Worm (Caenorhabditis elegans) whole organism, young adult: ENCODE measurements around the gene nucb-1.

Experiments
- B0019.2 ChIP-seq: fragments of 200-800 bp; sonication (Bioruptor generic); conservative IDR thresholded peaks from 2 replicates; pipeline ENCODE4 v1.3.6; 2022; ENCODE audit warnings: missing genetic modification reagents, missing genetic modification characterization, missing compliant biosample characterization
- F22D6.2 ChIP-seq: sonication (generic microtip); optimal IDR thresholded peaks from 2 replicates; lab custom pipeline; 2016; ENCODE audit warnings: mild to moderate bottlenecking, missing genetic modification characterization, missing compliant biosample characterization
- nfya-2 ChIP-seq: fragments of 200-800 bp; sonication (Bioruptor generic); IDR thresholded peaks from 2 replicates; pipeline ENCODE4 v1.3.6; 2022; ENCODE audit warnings: missing genetic modification reagents, missing genetic modification characterization, missing compliant biosample characterization
- snpc-4 ChIP-seq, 5 experiments: fragments of 150-350 bp in 1 of 5; sonication (generic microtip) in 4 of 5; optimal IDR thresholded peaks; 2 replicates each; lab custom pipeline; 2014 to 2018; ENCODE audit warnings: missing genetic modification characterization in 5 of 5, missing biosample characterization in 3 of 5, antibody characterized with exemption in 2 of 5, mild to moderate bottlenecking in 2 of 5, missing compliant biosample characterization in 2 of 5, missing genotype in 2 of 5, moderate library complexity in 2 of 5, missing genetic modification reagents in 1 of 5
- tlf-1 ChIP-seq: fragments of 200-800 bp; sonication (Bioruptor generic); optimal IDR thresholded peaks from 2 replicates; lab custom pipeline; 2018; ENCODE audit warnings: mild to moderate bottlenecking, missing genetic modification characterization, missing compliant biosample characterization
- unc-62 ChIP-seq: fragments of 150-350 bp; optimal IDR thresholded peaks from 2 replicates; lab custom pipeline; 2014; ENCODE audit warnings: missing biosample characterization, missing genetic modification reagents, missing genetic modification characterization
- ztf-3 ChIP-seq: fragments of 200-800 bp; sonication (Bioruptor generic); optimal IDR thresholded peaks from 2 replicates; lab custom pipeline; 2018; ENCODE audit warnings: mild to moderate bottlenecking, missing genetic modification characterization, missing compliant biosample characterization

DNA sequence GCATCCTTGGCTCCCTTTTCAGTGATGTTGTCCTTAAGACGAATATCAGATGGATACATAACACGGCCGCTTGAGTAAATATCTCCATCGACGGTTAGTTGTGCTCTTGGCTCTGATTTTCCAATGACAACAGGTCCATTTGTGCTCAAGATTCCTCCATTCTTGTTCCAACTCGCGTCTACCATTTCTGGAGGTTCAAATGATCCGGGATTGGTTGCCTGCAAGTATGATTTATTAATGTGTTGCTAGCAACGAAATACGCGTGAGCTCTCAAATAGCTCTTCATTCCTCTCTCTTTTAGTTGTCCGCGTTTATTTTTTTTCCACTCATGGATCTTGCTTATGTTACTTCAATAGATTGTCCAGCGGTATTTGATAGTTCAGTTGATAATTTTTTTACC is 13.8 kb upstream of the nucb-1 start, which contains the start of gene arrd-28:
- TF ChIP-seq B0019.2 (GFP tag; lab: Robert Waterston, UW), result no peak
- no peak for TF ChIP-seq nfya-2 (GFP tag; lab: Robert Waterston, UW)
- TF ChIP-seq ztf-3 (GFP tag; lab: Kevin White, UChicago), result no peak
- TF ChIP-seq unc-62 (GFP tag; lab: Kevin White, UChicago), result no peak
- TF ChIP-seq F22D6.2, result no peak
- no peak for TF ChIP-seq snpc-4 (GFP tag; optimal IDR thresholded peaks at IDR 0.05; lab: Kevin White, UChicago)
- TF ChIP-seq snpc-4 (tag; optimal IDR thresholded peaks at IDR 0.05; lab: Kevin White, UChicago), result no peak
- TF ChIP-seq tlf-1, result no peak
